Worm (Caenorhabditis elegans) whole organism, L4 larva: Measurements from ENCODE around the gene sul-2.

ENCODE experiments used
- R02D3.7 ChIP-seq: fragments of 150-350 bp; sonication (generic microtip); optimal IDR thresholded peaks from 3 replicates; lab custom pipeline; 2014; ENCODE audit warnings: missing biosample characterization, missing genetic modification characterization
- Y105C5A.15 ChIP-seq: fragments of 200-800 bp; sonication (Bioruptor generic); IDR thresholded peaks from 2 replicates; pipeline ENCODE4 v1.3.6; 2022; ENCODE audit warnings: missing genetic modification characterization, missing compliant biosample characterization
- Y48G9A.11 ChIP-seq: fragments of 200-800 bp; sonication (Bioruptor generic); IDR thresholded peaks from 2 replicates; pipeline ENCODE4 v1.3.6; 2022; ENCODE audit warnings: missing genetic modification reagents, missing genetic modification characterization, missing compliant biosample characterization
- Y75B8A.6 ChIP-seq: fragments of 200-800 bp; sonication (Bioruptor generic); IDR thresholded peaks from 2 replicates; pipeline ENCODE4 v1.3.6; 2022; ENCODE audit warnings: missing genetic modification reagents, missing genetic modification characterization, missing compliant biosample characterization
- ama-1 ChIP-seq: fragments of 150-350 bp; optimal IDR thresholded peaks from 2 replicates; lab custom pipeline; 2014; ENCODE audit warnings: inconsistent platforms, mixed read lengths
- ceh-20 ChIP-seq: fragments of 200-800 bp; sonication (Bioruptor generic); IDR thresholded peaks from 2 replicates; pipeline ENCODE4 v1.3.6; 2022; ENCODE audit warnings: missing genetic modification reagents, missing genetic modification characterization, missing compliant biosample characterization
- ceh-44 ChIP-seq: fragments of 200-800 bp; sonication (Bioruptor generic); IDR thresholded peaks from 2 replicates; pipeline ENCODE4 v1.3.6; 2022; ENCODE audit warnings: missing genetic modification reagents, missing genetic modification characterization, missing compliant biosample characterization
- ces-1 ChIP-seq: fragments of 150-350 bp; sonication (generic microtip); optimal IDR thresholded peaks from 4 replicates; lab custom pipeline; 2014; ENCODE audit warnings: missing biosample characterization, missing genetic modification reagents, missing genetic modification characterization
- cey-2 ChIP-seq: sonication (generic microtip); optimal IDR thresholded peaks from 3 replicates; lab custom pipeline; 2017; ENCODE audit warnings: missing genetic modification characterization, mild to moderate bottlenecking, missing compliant biosample characterization, antibody characterized with exemption, borderline replicate concordance; ENCODE audit not compliant: insufficient read depth
- daf-16 ChIP-seq, 3 experiments: sonication (generic microtip); optimal IDR thresholded peaks; 2 replicates each; lab custom pipeline; 2016 to 2017; ENCODE audit warnings: missing genetic modification characterization in 3 of 3, missing genetic modification reagents in 3 of 3, mild to moderate bottlenecking in 2 of 3, missing compliant biosample characterization in 2 of 3, missing biosample characterization in 1 of 3, moderate library complexity in 1 of 3
- dmd-8 ChIP-seq: fragments of 200-800 bp; sonication (Bioruptor generic); IDR thresholded peaks from 2 replicates; pipeline ENCODE4 v1.3.6; 2022; ENCODE audit warnings: missing genetic modification characterization, missing compliant biosample characterization
- dmd-9 ChIP-seq: fragments of 200-800 bp; sonication (Bioruptor generic); IDR thresholded peaks from 2 replicates; pipeline ENCODE4 v1.3.6; 2022; ENCODE audit warnings: missing genetic modification reagents, missing genetic modification characterization, missing compliant biosample characterization
- dve-1 ChIP-seq: sonication (generic microtip); optimal IDR thresholded peaks from 2 replicates; lab custom pipeline; 2017; ENCODE audit warnings: antibody characterized with exemption, mild to moderate bottlenecking, missing genetic modification characterization, missing compliant biosample characterization; ENCODE audit not compliant: insufficient read depth
- fkh-10 ChIP-seq: fragments of 150-350 bp; optimal IDR thresholded peaks from 2 replicates; lab custom pipeline; 2014; ENCODE audit warnings: missing biosample characterization, missing genetic modification reagents, missing genetic modification characterization
- fos-1 ChIP-seq: fragments of 150-350 bp; optimal IDR thresholded peaks from 2 replicates; lab custom pipeline; 2014; ENCODE audit warnings: missing biosample characterization, missing genetic modification characterization
- hlh-30 ChIP-seq: sonication (generic microtip); optimal IDR thresholded peaks from 2 replicates; lab custom pipeline; 2017; ENCODE audit warnings: antibody characterized with exemption, mild to moderate bottlenecking, missing genetic modification characterization, missing compliant biosample characterization; ENCODE audit not compliant: insufficient read depth
- hmg-1.1 ChIP-seq: fragments of 200-800 bp; sonication (Bioruptor generic); IDR thresholded peaks from 2 replicates; pipeline ENCODE4 v1.3.6; 2022; ENCODE audit warnings: missing genetic modification reagents, missing genetic modification characterization, missing compliant biosample characterization
- lin-15B ChIP-seq: fragments of 150-350 bp; sonication (generic microtip); optimal IDR thresholded peaks from 3 replicates; lab custom pipeline; 2014; ENCODE audit warnings: missing biosample characterization, missing genetic modification characterization
- lin-29 ChIP-seq: fragments of 200-800 bp; sonication (Bioruptor generic); IDR thresholded peaks from 2 replicates; pipeline ENCODE4 v1.3.6; 2022; ENCODE audit warnings: missing genetic modification reagents, missing genetic modification characterization, missing compliant biosample characterization
- lin-39 ChIP-seq: fragments of 150-350 bp; optimal IDR thresholded peaks from 2 replicates; lab custom pipeline; 2014; ENCODE audit warnings: missing biosample characterization, missing genetic modification reagents, missing genetic modification characterization
- madf-5 ChIP-seq, 2 experiments: fragments of 200-800 bp; sonication (Bioruptor generic); IDR thresholded peaks; 2 replicates each; pipeline ENCODE4 v1.3.6; 2022; ENCODE audit warnings: missing compliant biosample characterization in 2 of 2, missing genetic modification characterization in 2 of 2
- mep-1 ChIP-seq: fragments of 150-350 bp; sonication (generic microtip); optimal IDR thresholded peaks from 3 replicates; lab custom pipeline; 2014; ENCODE audit warnings: missing biosample characterization, missing genetic modification characterization
- mxl-3 ChIP-seq: fragments of 200-800 bp; sonication (Bioruptor generic); optimal IDR thresholded peaks from 2 replicates; lab custom pipeline; 2018; ENCODE audit warnings: mild to moderate bottlenecking, missing genetic modification characterization, missing compliant biosample characterization
- nhr-237 ChIP-seq: sonication (generic microtip); optimal IDR thresholded peaks from 2 replicates; lab custom pipeline; 2017; ENCODE audit warnings: missing biosample characterization, missing genetic modification characterization
- nhr-6 ChIP-seq: fragments of 150-350 bp; optimal IDR thresholded peaks from 2 replicates; lab custom pipeline; 2014; ENCODE audit warnings: missing biosample characterization, missing genetic modification characterization
- saeg-2 ChIP-seq: fragments of 200-800 bp; sonication (Bioruptor generic); IDR thresholded peaks from 2 replicates; pipeline ENCODE4 v1.3.6; 2022; ENCODE audit warnings: missing genetic modification reagents, missing genetic modification characterization, missing compliant biosample characterization
- skn-1 ChIP-seq: fragments of 150-350 bp; optimal IDR thresholded peaks from 2 replicates; lab custom pipeline; 2014; ENCODE audit warnings: missing biosample characterization, missing genetic modification characterization
- snpc-4 ChIP-seq: fragments of 150-350 bp; optimal IDR thresholded peaks from 2 replicates; lab custom pipeline; 2014; ENCODE audit warnings: missing biosample characterization, missing genetic modification characterization
- tra-1 ChIP-seq: fragments of 200-800 bp; sonication (Bioruptor generic); IDR thresholded peaks from 2 replicates; pipeline ENCODE4 v1.3.6; 2022; ENCODE audit warnings: missing genetic modification reagents, missing genetic modification characterization, missing compliant biosample characterization
- unc-62 ChIP-seq, 3 experiments: fragments of 150-350 bp in 1 of 3; sonication (generic microtip); optimal IDR thresholded peaks in 2 of 3; peaks in 1 of 3; 1 replicate in 1 of 3; 2 replicates in 2 of 3; lab custom pipeline; 2014 to 2017; ENCODE audit warnings: missing biosample characterization in 3 of 3, missing genetic modification characterization in 3 of 3, missing genetic modification reagents in 3 of 3, missing genotype in 1 of 3
- zfp-3 ChIP-seq: fragments of 200-800 bp; sonication (Bioruptor generic); conservative IDR thresholded peaks from 2 replicates; pipeline ENCODE4 v1.3.6; 2022; ENCODE audit warnings: missing genetic modification reagents, missing genetic modification characterization, missing compliant biosample characterization

Gene sul-2

ce11 chrV:8132926-8133325 lies 24.6 kb upstream of the sul-2 start, which contains the start of gene D1014.4:
TSS of gene D1014.4 (plus strand) at chrV:8133226.
- no peak for TF ChIP-seq daf-16 (GFP tag; optimal IDR thresholded peaks at IDR 0.05; lab: Kevin White, UChicago)
- TF ChIP-seq daf-16 (tag; optimal IDR thresholded peaks at IDR 0.05; lab: Kevin White, UChicago): peak; percentile 67
- TF ChIP-seq dve-1 (tag; lab: Kevin White, UChicago): peak; percentile 5
- TF ChIP-seq madf-5 (GFP tag; IDR thresholded peaks at IDR 0.05; lab: Robert Waterston, UW): no peak
- no peak for TF ChIP-seq mxl-3
- peak; percentile 46 for TF ChIP-seq hlh-30 (tag; lab: Kevin White, UChicago)

ce11 chrV:8143605-8144004 lies 13.9 kb upstream of the sul-2 start, which contains the start of gene D1014.2:
TSS of gene D1014.2 (plus strand) at chrV:8143905.
- TF ChIP-seq unc-62 (GFP tag; optimal IDR thresholded peaks at IDR 0.05 in 1 of 2; lab: Kevin White, UChicago) (no peak), unc-62 (tag; optimal IDR thresholded peaks at IDR 0.05; lab: Kevin White, UChicago) (no peak), Y48G9A.11 (GFP tag; lab: Robert Waterston, UW) (no peak), skn-1 (tag; lab: Kevin White, UChicago) (no peak), Y105C5A.15 (GFP tag; lab: Robert Waterston, UW) (no peak), dmd-9 (GFP tag; lab: Robert Waterston, UW) (no peak), tra-1 (GFP tag; lab: Robert Waterston, UW) (no peak), fkh-10 (no peak), lin-15B (tag; lab: Kevin White, UChicago) (no peak), nhr-6 (no peak)

ce11 chrV:8144515-8144914 lies 13.0 kb upstream of the sul-2 start:
- TF ChIP-seq lin-39 (tag; lab: Kevin White, UChicago) (no peak), unc-62 (GFP tag; optimal IDR thresholded peaks at IDR 0.05 in 1 of 2; lab: Kevin White, UChicago) (peak in 1 of 2 experiments; percentile 95), unc-62 (tag; optimal IDR thresholded peaks at IDR 0.05; lab: Kevin White, UChicago) (no peak)

- TF ChIP-seq ces-1 (no peak), unc-62 (GFP tag; optimal IDR thresholded peaks at IDR 0.05 in 1 of 2; lab: Kevin White, UChicago) (peak in 1 of 2 experiments; percentile 74), unc-62 (tag; optimal IDR thresholded peaks at IDR 0.05; lab: Kevin White, UChicago) (no peak), zfp-3 (GFP tag; lab: Robert Waterston, UW) (no peak)
These were observed 12.2 kb upstream of the sul-2 start, which contains the start of gene D1014.13 for ce11 chrV:8145329-8145728. TSS of gene D1014.13 (plus strand) at chrV:8145629.

ce11 chrV:8155743-8156142 lies 1.8 kb upstream of the sul-2 start:
- TF ChIP-seq nhr-237 (tag; lab: Kevin White, UChicago) (no peak), ceh-20 (no peak), mxl-3 (no peak), ceh-44 (GFP tag; lab: Robert Waterston, UW) (no peak), saeg-2 (GFP tag; lab: Robert Waterston, UW) (no peak), mep-1 (tag; lab: Kevin White, UChicago) (no peak), ces-1 (no peak), fos-1 (no peak), ama-1 (lab: Kevin White, UChicago) (no peak), Y48G9A.11 (GFP tag; lab: Robert Waterston, UW) (no peak), lin-29 (no peak), hmg-1.1 (GFP tag; lab: Robert Waterston, UW) (no peak), dmd-8 (GFP tag; lab: Robert Waterston, UW) (no peak), snpc-4 (tag; lab: Kevin White, UChicago) (no peak), R02D3.7 (tag; lab: Kevin White, UChicago) (no peak), Y75B8A.6 (no peak)

ce11 chrV:8159629-8160028 lies 2.1 kb downstream of the sul-2 start, which contains the start of gene F20D6.6:
TSS of gene F20D6.6 (plus strand) at chrV:8159929.
- no peak for TF ChIP-seq cey-2 (tag; lab: Kevin White, UChicago)
